Worm (Caenorhabditis elegans) whole organism, late embryonic: ENCODE measurements around the gene cox-11.

Source experiments
- ceh-14 ChIP-seq: sonication (generic microtip); optimal IDR thresholded peaks from 2 replicates; lab custom pipeline; 2016; ENCODE audit warnings: missing genotype, missing genetic modification characterization, missing compliant biosample characterization
- ceh-24 ChIP-seq: sonication (generic microtip); optimal IDR thresholded peaks from 2 replicates; lab custom pipeline; 2016; ENCODE audit warnings: mild to moderate bottlenecking, missing genetic modification characterization, missing compliant biosample characterization
- ceh-30 ChIP-seq: fragments of 150-350 bp; optimal IDR thresholded peaks from 2 replicates; lab custom pipeline; 2014; ENCODE audit warnings: missing biosample characterization, missing genetic modification characterization
- ceh-48 ChIP-seq: sonication (generic microtip); optimal IDR thresholded peaks from 2 replicates; lab custom pipeline; 2016; ENCODE audit warnings: missing genetic modification characterization, inconsistent platforms, missing compliant biosample characterization
- ceh-9 ChIP-seq: sonication (generic microtip); optimal IDR thresholded peaks from 2 replicates; lab custom pipeline; 2016; ENCODE audit warnings: mild to moderate bottlenecking, missing genetic modification characterization, inconsistent platforms, missing compliant biosample characterization
- lin-11 ChIP-seq: fragments of 200-800 bp; sonication (Bioruptor generic); optimal IDR thresholded peaks from 2 replicates; lab custom pipeline; 2018; ENCODE audit warnings: mild to moderate bottlenecking, missing genetic modification characterization, missing compliant biosample characterization
- pha-4 ChIP-seq: fragments of 150-350 bp; optimal IDR thresholded peaks from 2 replicates; lab custom pipeline; 2018; ENCODE audit warnings: missing biosample characterization, missing genetic modification reagents, missing genetic modification characterization
- pqm-1 ChIP-seq: sonication (generic microtip); optimal IDR thresholded peaks from 2 replicates; lab custom pipeline; 2016; ENCODE audit warnings: missing genetic modification characterization, missing compliant biosample characterization
- tbx-2 ChIP-seq: sonication (generic microtip); optimal IDR thresholded peaks from 2 replicates; lab custom pipeline; 2016; ENCODE audit warnings: missing genetic modification characterization, missing compliant biosample characterization
- ttx-3 ChIP-seq: sonication (generic microtip); optimal IDR thresholded peaks from 2 replicates; lab custom pipeline; 2016; ENCODE audit warnings: missing genetic modification reagents, missing genetic modification characterization, missing compliant biosample characterization
- unc-86 ChIP-seq: sonication (generic microtip); optimal IDR thresholded peaks from 2 replicates; lab custom pipeline; 2016; ENCODE audit warnings: missing genetic modification characterization, missing compliant biosample characterization

- TF ChIP-seq ttx-3 (tag; lab: Kevin White, UChicago), result no peak
- TF ChIP-seq tbx-2, result no peak
- no peak for TF ChIP-seq unc-86 (tag; lab: Kevin White, UChicago)
- TF ChIP-seq ceh-9 (tag; lab: Kevin White, UChicago), result no peak
- no peak for TF ChIP-seq pqm-1
- no peak for TF ChIP-seq lin-11 (tag; lab: Kevin White, UChicago)
- no peak for TF ChIP-seq pha-4 (tag; lab: Kevin White, UChicago)
- TF ChIP-seq ceh-14 (tag; lab: Kevin White, UChicago), result no peak
- no peak for TF ChIP-seq ceh-24 (tag; lab: Kevin White, UChicago)
- TF ChIP-seq ceh-48, result no peak
- TF ChIP-seq ceh-30 (tag; lab: Kevin White, UChicago), result no peak
These were observed 12.7 kb upstream of the cox-11 start for ce11 chrIV:13231393-13231792.
